Worm (Caenorhabditis elegans) whole organism, midembryonic: ENCODE data around the gene ran-2.

ENCODE experiments used
- T22C8.4 ChIP-seq: fragments of 200-800 bp; sonication (Bioruptor generic); IDR thresholded peaks from 2 replicates; pipeline ENCODE4 v1.3.6; 2022; ENCODE audit warnings: missing genetic modification characterization, missing compliant biosample characterization
- cog-1 ChIP-seq: sonication (generic microtip); optimal IDR thresholded peaks from 2 replicates; lab custom pipeline; 2016; ENCODE audit warnings: missing genetic modification characterization, missing compliant biosample characterization
- flt-1 ChIP-seq: fragments of 200-800 bp; sonication (Bioruptor generic); IDR thresholded peaks from 2 replicates; pipeline ENCODE4 v1.3.6; 2022; ENCODE audit warnings: missing genetic modification characterization, missing compliant biosample characterization
- ref-1 ChIP-seq: fragments of 200-800 bp; sonication (Bioruptor generic); conservative IDR thresholded peaks from 2 replicates; pipeline ENCODE4 v1.3.6; 2022; ENCODE audit warnings: missing genetic modification reagents, missing genetic modification characterization, missing compliant biosample characterization
- tab-1 ChIP-seq: fragments of 200-800 bp; sonication (Bioruptor generic); IDR thresholded peaks from 2 replicates; pipeline ENCODE4 v1.3.6; 2022; ENCODE audit warnings: missing genetic modification characterization, missing compliant biosample characterization
- ztf-23 ChIP-seq: fragments of 200-800 bp; sonication (Bioruptor generic); IDR thresholded peaks from 2 replicates; pipeline ENCODE4 v1.3.6; 2022; ENCODE audit warnings: missing genetic modification reagents, missing genetic modification characterization, missing compliant biosample characterization
- ztf-29 ChIP-seq: fragments of 200-800 bp; sonication (Bioruptor generic); IDR thresholded peaks from 2 replicates; pipeline ENCODE4 v1.3.6; 2022; ENCODE audit warnings: missing genetic modification reagents, missing genetic modification characterization, missing compliant biosample characterization

- TF ChIP-seq flt-1 (no peak), ztf-23 (no peak), T22C8.4 (GFP tag; lab: Robert Waterston, UW) (no peak), tab-1 (GFP tag; lab: Robert Waterston, UW) (no peak), ref-1 (GFP tag; lab: Robert Waterston, UW) (no peak), cog-1 (tag; lab: Kevin White, UChicago) (no peak), ztf-29 (GFP tag; lab: Robert Waterston, UW) (no peak)
These were observed 21.7 kb upstream of the ran-2 start, which contains the start of gene ZK688.7 for ce11 chrIII:7911621-7912020.
